Fruit fly (Drosophila melanogaster) whole organism, prepupa: ENCODE data around the gene kri.

Experiments used
- CG10631 ChIP-seq: fragments of 200-800 bp; sonication (Bioruptor generic); optimal IDR thresholded peaks from 2 replicates; lab custom pipeline; 2016; ENCODE audit warnings: missing biosample characterization, missing genetic modification characterization
- CG3032 ChIP-seq: fragments of 200-800 bp; optimal IDR thresholded peaks from 2 replicates; lab custom pipeline; 2019; ENCODE audit warnings: missing biosample characterization, mild to moderate bottlenecking, missing genetic modification characterization, moderate library complexity
- CG6854 ChIP-seq: fragments of 200-800 bp; sonication (Bioruptor generic); optimal IDR thresholded peaks from 2 replicates; lab custom pipeline; 2017; ENCODE audit warnings: missing biosample characterization, mild to moderate bottlenecking, missing genetic modification characterization
- Eip75B ChIP-seq: fragments of 200-800 bp; sonication (Bioruptor generic); optimal IDR thresholded peaks from 3 replicates; lab custom pipeline; 2016; ENCODE audit warnings: missing biosample characterization, missing genetic modification characterization
- Eip93F ChIP-seq: fragments of 200-800 bp; sonication (Bioruptor generic); optimal IDR thresholded peaks from 2 replicates; lab custom pipeline; 2016; ENCODE audit warnings: missing biosample characterization, mild to moderate bottlenecking, missing genetic modification characterization
- Ets96B ChIP-seq: fragments of 200-800 bp; optimal IDR thresholded peaks from 2 replicates; lab custom pipeline; 2019; ENCODE audit warnings: missing biosample characterization, mild to moderate bottlenecking, missing genetic modification characterization, moderate library complexity
- Met ChIP-seq: fragments of 200-800 bp; sonication (Bioruptor generic); optimal IDR thresholded peaks from 3 replicates; lab custom pipeline; 2016; ENCODE audit warnings: missing biosample characterization, missing genetic modification characterization
- Sox14 ChIP-seq: fragments of 200-800 bp; sonication (Bioruptor generic); optimal IDR thresholded peaks from 3 replicates; lab custom pipeline; 2016; ENCODE audit warnings: missing biosample characterization, missing genetic modification characterization
- Sox15 ChIP-seq: fragments of 200-800 bp; sonication (Bioruptor generic); optimal IDR thresholded peaks from 3 replicates; lab custom pipeline; 2016; ENCODE audit warnings: missing biosample characterization, missing genetic modification characterization
- achi ChIP-seq: fragments of 200-800 bp; sonication (Bioruptor generic); optimal IDR thresholded peaks from 3 replicates; lab custom pipeline; 2016; ENCODE audit warnings: missing biosample characterization, missing genetic modification characterization
- dac ChIP-seq: fragments of 200-800 bp; sonication (Bioruptor generic); optimal IDR thresholded peaks from 2 replicates; lab custom pipeline; 2017; ENCODE audit warnings: missing biosample characterization, mild to moderate bottlenecking, missing genetic modification characterization
- net ChIP-seq: fragments of 200-800 bp; sonication (Bioruptor generic); optimal IDR thresholded peaks from 3 replicates; lab custom pipeline; 2016; ENCODE audit warnings: missing biosample characterization, missing genetic modification characterization
- salr ChIP-seq, 2 experiments: fragments of 200-800 bp; sonication (Bioruptor generic); optimal IDR thresholded peaks; 3 replicates each; lab custom pipeline; 2016 to 2018; ENCODE audit warnings: missing biosample characterization in 2 of 2, missing genetic modification characterization in 2 of 2, mild to moderate bottlenecking in 1 of 2

DNA sequence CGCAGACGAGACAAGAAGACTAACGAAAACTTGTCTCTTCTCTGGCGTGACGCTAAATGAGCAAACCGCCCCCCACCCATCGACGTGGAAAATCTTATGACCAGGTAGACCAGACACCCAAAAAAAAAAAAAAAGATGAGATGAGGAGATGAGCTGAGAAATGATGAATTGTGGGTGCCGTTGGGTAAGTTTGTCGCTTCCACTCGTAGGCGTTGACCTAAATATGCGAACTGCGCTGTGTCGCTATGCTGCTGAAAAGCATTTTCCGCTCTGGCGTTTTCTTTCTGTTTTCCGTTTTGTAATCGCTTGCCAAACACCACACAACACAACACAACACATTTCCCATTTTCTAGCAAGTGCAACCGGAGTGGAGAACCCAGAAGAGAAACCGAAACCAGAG, 28.1 kb downstream of the kri start:
- TF ChIP-seq Sox14 (GFP tag; lab: Kevin White, UChicago) (no peak), Met (GFP tag; lab: Kevin White, UChicago) (no peak), Ets96B (no peak), net (GFP tag; lab: Kevin White, UChicago) (no peak), CG6854 (no peak), CG10631 (GFP tag; lab: Kevin White, UChicago) (no peak), Eip75B (GFP tag; lab: Kevin White, UChicago) (no peak), Sox15 (GFP tag; lab: Kevin White, UChicago) (no peak), CG3032 (tag; lab: Kevin White, UChicago) (no peak), salr (GFP tag; optimal IDR thresholded peaks at IDR 0.05; lab: Kevin White, UChicago) (no peak), dac (GFP tag; lab: Kevin White, UChicago) (no peak), achi (GFP tag; lab: Kevin White, UChicago) (no peak), Eip93F (GFP tag; lab: Kevin White, UChicago) (no peak)
